Fruit fly (Drosophila melanogaster) whole organism, embryonic: ENCODE measurements around the gene Mpcp2.

Source experiments
- Asciz ChIP-seq: fragments of 200-800 bp; sonication (Bioruptor generic); optimal IDR thresholded peaks from 2 replicates; lab custom pipeline; 2017; ENCODE audit warnings: missing biosample characterization, mild to moderate bottlenecking, missing genetic modification characterization, missing genetic modification reagents
- Atf-2 ChIP-seq: fragments of 200-800 bp; sonication (Bioruptor generic); optimal IDR thresholded peaks from 2 replicates; lab custom pipeline; 2016; ENCODE audit warnings: missing biosample characterization, missing genetic modification characterization
- Atf3 ChIP-seq: fragments of 200-800 bp; sonication (Bioruptor generic); optimal IDR thresholded peaks from 3 replicates; lab custom pipeline; 2016; ENCODE audit warnings: missing biosample characterization, missing genetic modification characterization
- CG10209 ChIP-seq: fragments of 200-800 bp; sonication (Bioruptor generic); optimal IDR thresholded peaks from 3 replicates; lab custom pipeline; 2017; ENCODE audit warnings: missing biosample characterization, mild to moderate bottlenecking, missing genetic modification characterization, missing genetic modification reagents
- CG10321 ChIP-seq: fragments of 200-800 bp; sonication (Bioruptor generic); IDR thresholded peaks from 2 replicates; pipeline ENCODE4 v1.3.6; 2022; ENCODE audit warnings: missing biosample characterization, missing genetic modification characterization
- CG10565 ChIP-seq: fragments of 200-800 bp; sonication (Bioruptor generic); optimal IDR thresholded peaks from 3 replicates; lab custom pipeline; 2016; ENCODE audit warnings: missing biosample characterization, mild to moderate bottlenecking, missing genetic modification characterization
- CG14965 ChIP-seq: fragments of 200-800 bp; sonication (Bioruptor generic); optimal IDR thresholded peaks from 2 replicates; lab custom pipeline; 2016; ENCODE audit warnings: missing biosample characterization, missing genetic modification characterization, borderline replicate concordance
- CG16863 ChIP-seq: fragments of 200-800 bp; sonication (Bioruptor generic); optimal IDR thresholded peaks from 3 replicates; lab custom pipeline; 2016; ENCODE audit warnings: missing biosample characterization, missing genetic modification characterization
- CG17186 ChIP-seq: fragments of 200-800 bp; sonication (Bioruptor generic); optimal IDR thresholded peaks from 3 replicates; lab custom pipeline; 2017; ENCODE audit warnings: missing biosample characterization, missing genetic modification reagents, missing genetic modification characterization
- CG1832 ChIP-seq: fragments of 200-800 bp; sonication (Bioruptor generic); optimal IDR thresholded peaks from 2 replicates; lab custom pipeline; 2017; ENCODE audit warnings: missing biosample characterization, mild to moderate bottlenecking, missing genetic modification characterization, inconsistent platforms
- CG18764 ChIP-seq: fragments of 200-800 bp; sonication (Bioruptor generic); optimal IDR thresholded peaks from 3 replicates; lab custom pipeline; 2016; ENCODE audit warnings: missing biosample characterization, missing genetic modification characterization
- CG2889 ChIP-seq: fragments of 200-800 bp; sonication (Bioruptor generic); IDR thresholded peaks from 3 replicates; pipeline ENCODE4 v1.3.6; 2022; ENCODE audit warnings: missing biosample characterization, missing genetic modification characterization
- CG33557 ChIP-seq: fragments of 200-800 bp; sonication (Bioruptor generic); optimal IDR thresholded peaks from 2 replicates; lab custom pipeline; 2019; ENCODE audit warnings: missing biosample characterization, mild to moderate bottlenecking, missing genetic modification characterization, moderate library complexity
- CG34224 ChIP-seq: fragments of 200-800 bp; sonication (Bioruptor generic); IDR thresholded peaks from 3 replicates; pipeline ENCODE4 v1.3.6; 2022; ENCODE audit warnings: missing biosample characterization, missing genetic modification characterization; ENCODE audit not compliant: partially characterized antibody
- CG4854 ChIP-seq: fragments of 200-800 bp; sonication (Bioruptor generic); optimal IDR thresholded peaks from 2 replicates; lab custom pipeline; 2016; ENCODE audit warnings: missing biosample characterization, missing genetic modification characterization, inconsistent platforms
- CG7963 ChIP-seq: fragments of 200-800 bp; sonication (Bioruptor generic); IDR thresholded peaks from 3 replicates; pipeline ENCODE4 v1.3.6; 2022; ENCODE audit warnings: missing biosample characterization, missing genetic modification characterization; ENCODE audit not compliant: partially characterized antibody
- CG9609 ChIP-seq: fragments of 200-800 bp; sonication (Bioruptor generic); optimal IDR thresholded peaks from 3 replicates; lab custom pipeline; 2016; ENCODE audit warnings: missing biosample characterization, missing genetic modification characterization
- CoRest ChIP-seq: fragments of 200-800 bp; sonication (Bioruptor generic); optimal IDR thresholded peaks from 3 replicates; lab custom pipeline; 2018; ENCODE audit warnings: missing biosample characterization, mild to moderate bottlenecking, missing genetic modification characterization, moderate library complexity
- Deaf1 ChIP-seq: fragments of 200-800 bp; optimal IDR thresholded peaks from 3 replicates; lab custom pipeline; 2019; ENCODE audit warnings: missing biosample characterization, mild to moderate bottlenecking, missing genetic modification characterization, moderate library complexity
- HLHmδ ChIP-seq: fragments of 200-800 bp; sonication (Bioruptor generic); optimal IDR thresholded peaks from 2 replicates; lab custom pipeline; 2018; ENCODE audit warnings: missing biosample characterization, mild to moderate bottlenecking, missing genetic modification characterization, moderate library complexity
- HmgD ChIP-seq: fragments of 200-800 bp; sonication (Bioruptor generic); optimal IDR thresholded peaks from 3 replicates; lab custom pipeline; 2016; ENCODE audit warnings: missing biosample characterization, missing genetic modification characterization
- Hsf ChIP-seq: fragments of 200-800 bp; sonication (Bioruptor generic); optimal IDR thresholded peaks from 3 replicates; lab custom pipeline; 2016; ENCODE audit warnings: missing biosample characterization, missing genetic modification characterization
- Jarid2 ChIP-seq: fragments of 200-800 bp; sonication (Bioruptor generic); optimal IDR thresholded peaks from 3 replicates; lab custom pipeline; 2017; ENCODE audit warnings: mild to moderate bottlenecking, missing biosample characterization, missing genetic modification reagents, missing genetic modification characterization
- Nf-YC ChIP-seq: fragments of 200-800 bp; optimal IDR thresholded peaks from 3 replicates; lab custom pipeline; 2019; ENCODE audit warnings: missing biosample characterization, mild to moderate bottlenecking, missing genetic modification characterization, moderate library complexity
- Opbp ChIP-seq: fragments of 200-800 bp; sonication (Bioruptor generic); IDR thresholded peaks from 3 replicates; pipeline ENCODE4 v1.3.6; 2022; ENCODE audit warnings: missing biosample characterization, missing genetic modification characterization; ENCODE audit not compliant: partially characterized antibody
- PHDP ChIP-seq: fragments of 200-800 bp; sonication (Bioruptor generic); optimal IDR thresholded peaks from 3 replicates; lab custom pipeline; 2018; ENCODE audit warnings: missing biosample characterization, mild to moderate bottlenecking, missing genetic modification characterization, moderate library complexity
- Xbp1 ChIP-seq: fragments of 200-800 bp; sonication (Bioruptor generic); optimal IDR thresholded peaks from 3 replicates; lab custom pipeline; 2016; ENCODE audit warnings: missing biosample characterization, mild to moderate bottlenecking, missing genetic modification characterization
- ash1 ChIP-seq: fragments of 200-800 bp; sonication (Bioruptor generic); optimal IDR thresholded peaks from 2 replicates; lab custom pipeline; 2018; ENCODE audit warnings: missing biosample characterization, mild to moderate bottlenecking, missing genetic modification characterization
- ato ChIP-seq: fragments of 200-800 bp; sonication (Bioruptor generic); IDR thresholded peaks from 2 replicates; pipeline ENCODE4 v1.3.6; 2022; ENCODE audit warnings: missing biosample characterization, missing genetic modification characterization; ENCODE audit not compliant: partially characterized antibody
- bab2 ChIP-seq: fragments of 200-800 bp; sonication (Bioruptor generic); optimal IDR thresholded peaks from 2 replicates; lab custom pipeline; 2016; ENCODE audit warnings: missing biosample characterization, missing genetic modification characterization
- chm ChIP-seq: fragments of 200-800 bp; sonication (Bioruptor generic); IDR thresholded peaks from 2 replicates; pipeline ENCODE4 v1.3.6; 2022; ENCODE audit warnings: missing biosample characterization, missing genetic modification characterization
- crol ChIP-seq: fragments of 200-800 bp; sonication (Bioruptor generic); IDR thresholded peaks from 2 replicates; pipeline ENCODE4 v1.3.6; 2022; ENCODE audit warnings: missing biosample characterization, missing genetic modification characterization
- ems ChIP-seq: fragments of 200-800 bp; sonication (Bioruptor generic); optimal IDR thresholded peaks from 3 replicates; lab custom pipeline; 2016; ENCODE audit warnings: missing biosample characterization, missing genetic modification characterization
- exex ChIP-seq: fragments of 200-800 bp; sonication (Bioruptor generic); optimal IDR thresholded peaks from 4 replicates; lab custom pipeline; 2018; ENCODE audit warnings: missing biosample characterization, mild to moderate bottlenecking, missing genetic modification characterization, moderate library complexity
- gfzf ChIP-seq: fragments of 200-800 bp; sonication (Bioruptor generic); optimal IDR thresholded peaks from 2 replicates; lab custom pipeline; 2016; ENCODE audit warnings: missing biosample characterization, mild to moderate bottlenecking, missing genetic modification characterization, moderate library complexity
- hb ChIP-seq: fragments of 200-800 bp; sonication (Bioruptor generic); IDR thresholded peaks from 3 replicates; pipeline ENCODE4 v1.3.6; 2022; ENCODE audit warnings: missing biosample characterization, missing genetic modification characterization; ENCODE audit not compliant: partially characterized antibody
- kni ChIP-seq: fragments of 200-800 bp; sonication (Bioruptor generic); optimal IDR thresholded peaks from 3 replicates; lab custom pipeline; 2017; ENCODE audit warnings: mild to moderate bottlenecking, missing biosample characterization, missing genetic modification reagents, missing genetic modification characterization
- knrl ChIP-seq: fragments of 200-800 bp; sonication (Bioruptor generic); IDR thresholded peaks from 3 replicates; pipeline ENCODE4 v1.3.6; 2022; ENCODE audit warnings: missing biosample characterization, missing genetic modification characterization; ENCODE audit not compliant: partially characterized antibody
- lbe ChIP-seq: fragments of 200-800 bp; sonication (Bioruptor generic); optimal IDR thresholded peaks from 2 replicates; lab custom pipeline; 2016; ENCODE audit warnings: missing biosample characterization, mild to moderate bottlenecking, missing genetic modification characterization
- mirr ChIP-seq: fragments of 200-800 bp; sonication (Bioruptor generic); optimal IDR thresholded peaks from 3 replicates; lab custom pipeline; 2018; ENCODE audit warnings: missing biosample characterization, mild to moderate bottlenecking, missing genetic modification characterization
- p53 ChIP-seq: fragments of 200-800 bp; sonication (Bioruptor generic); optimal IDR thresholded peaks from 2 replicates; lab custom pipeline; 2016; ENCODE audit warnings: missing biosample characterization, missing genetic modification characterization
- pan ChIP-seq, 4 experiments: fragments of >200 bp in 3 of 4; fragments of 200-800 bp in 1 of 4; sonication (Bioruptor generic) in 1 of 4; optimal IDR thresholded peaks in 3 of 4; IDR thresholded peaks in 1 of 4; 2 replicates each; pipeline versions ENCODE4 v1.3.6 to Lab custom; 2017 to 2022; ENCODE audit warnings: missing biosample characterization in 2 of 4, missing genetic modification characterization in 2 of 4, mixed read lengths in 1 of 4
- phol ChIP-seq: fragments of 200-800 bp; sonication (Bioruptor generic); optimal IDR thresholded peaks from 3 replicates; lab custom pipeline; 2018; ENCODE audit warnings: missing biosample characterization, mild to moderate bottlenecking, missing genetic modification characterization, moderate library complexity
- pita ChIP-seq: fragments of 200-800 bp; sonication (Bioruptor generic); optimal IDR thresholded peaks from 2 replicates; lab custom pipeline; 2017; ENCODE audit warnings: missing biosample characterization, mild to moderate bottlenecking, missing genetic modification characterization
- salm ChIP-seq: fragments of 200-800 bp; sonication (Bioruptor generic); optimal IDR thresholded peaks from 2 replicates; lab custom pipeline; 2018; ENCODE audit warnings: missing biosample characterization, mild to moderate bottlenecking, missing genetic modification characterization
- sd ChIP-seq: fragments of 200-800 bp; sonication (Bioruptor generic); optimal IDR thresholded peaks from 3 replicates; lab custom pipeline; 2018; ENCODE audit warnings: missing biosample characterization, mild to moderate bottlenecking, missing genetic modification characterization, moderate library complexity
- sna ChIP-seq: fragments of 200-800 bp; sonication (Bioruptor generic); IDR thresholded peaks from 2 replicates; pipeline ENCODE4 v1.3.6; 2022; ENCODE audit warnings: missing biosample characterization, missing genetic modification characterization; ENCODE audit not compliant: partially characterized antibody
- ssp ChIP-seq: fragments of 200-800 bp; sonication (Bioruptor generic); IDR thresholded peaks from 2 replicates; pipeline ENCODE4 v1.3.6; 2022; ENCODE audit warnings: missing biosample characterization, missing genetic modification characterization
- zfh2 ChIP-seq: fragments of 200-800 bp; sonication (Bioruptor generic); optimal IDR thresholded peaks from 2 replicates; lab custom pipeline; 2016; ENCODE audit warnings: missing biosample characterization, missing genetic modification characterization

The Mpcp2 gene

DNA sequence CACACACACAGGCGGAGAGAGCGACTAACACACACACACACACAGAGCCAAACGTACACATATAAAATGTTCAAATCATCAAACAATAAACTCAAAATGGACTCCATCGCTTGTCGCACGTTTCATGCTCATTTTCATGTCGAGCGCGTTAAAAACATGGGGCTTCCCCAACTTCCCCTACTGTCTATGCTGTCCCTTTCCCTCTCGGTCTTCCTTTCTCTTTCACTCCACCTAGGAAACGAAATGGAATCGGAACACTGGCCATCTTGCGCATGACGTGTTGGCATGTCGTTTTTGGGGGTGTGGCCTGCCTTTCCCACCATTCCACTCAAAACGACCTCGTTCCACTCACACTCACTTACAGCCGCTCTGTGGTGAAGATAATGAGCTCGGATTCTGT, 41.4 kb downstream of the Mpcp2 start (continued):
- TF ChIP-seq Deaf1 (tag; lab: Kevin White, UChicago) (peak; percentile 39), bab2 (GFP tag; lab: Kevin White, UChicago) (no peak), ato (GFP tag; lab: Robert Waterston, UW) (peak; percentile 35; the same call in 1 of the 2 replicates), pan (optimal IDR thresholded peaks at IDR 0.05; lab: Kevin White, UChicago) (no peak), pan (GFP tag; optimal IDR thresholded peaks at IDR 0.05 in 1 of 2, IDR thresholded peaks at IDR 0.05 in 1 of 2) (no peak), zfh2 (GFP tag; lab: Kevin White, UChicago) (no peak), CoRest (peak; percentile 60), ssp (GFP tag; lab: Robert Waterston, UW) (no peak), knrl (0 out of 3 replicates have a peak, but pooled peaks have one; percentile 24), mirr (GFP tag; lab: Kevin White, UChicago) (peak; percentile 17), CG10565 (GFP tag; lab: Kevin White, UChicago) (no peak), ash1 (GFP tag; lab: Kevin White, UChicago) (no peak), sna (GFP tag; lab: Robert Waterston, UW) (no peak), CG2889 (GFP tag; lab: Robert Waterston, UW) (no peak), Atf3 (GFP tag; lab: Kevin White, UChicago) (no peak), CG7963 (no peak), phol (tag; lab: Kevin White, UChicago) (peak; percentile 77), chm (GFP tag; lab: Robert Waterston, UW) (peak; percentile 56; the same call in 1 of the 2 replicates), CG9609 (GFP tag; lab: Kevin White, UChicago) (no peak), Atf-2 (GFP tag; lab: Kevin White, UChicago) (no peak), CG10209 (GFP tag; lab: Kevin White, UChicago) (no peak), p53 (GFP tag; lab: Kevin White, UChicago) (no peak), lbe (GFP tag; lab: Kevin White, UChicago) (no peak), CG10321 (GFP tag; lab: Robert Waterston, UW) (peak; percentile 89), CG1832 (peak; percentile 92), CG16863 (GFP tag; lab: Kevin White, UChicago) (no peak), CG18764 (GFP tag; lab: Kevin White, UChicago) (no peak), CG34224 (GFP tag; lab: Robert Waterston, UW) (peak; percentile 30; the same call in 1 of the 3 replicates), Jarid2 (peak; percentile 75), crol (GFP tag; lab: Robert Waterston, UW) (peak; percentile 68), hb (GFP tag; lab: Robert Waterston, UW) (no peak), salm (tag; lab: Kevin White, UChicago) (no peak), CG14965 (GFP tag; lab: Kevin White, UChicago) (no peak), pita (no peak), sd (tag; lab: Kevin White, UChicago) (peak; percentile 81), Hsf (GFP tag; lab: Kevin White, UChicago) (no peak), kni (GFP tag; lab: Kevin White, UChicago) (peak; percentile 11), CG17186 (GFP tag; lab: Kevin White, UChicago) (no peak), HLHmδ (no peak), ems (GFP tag; lab: Kevin White, UChicago) (no peak), Opbp (peak; percentile 60; the same call in 1 of the 3 replicates), Xbp1 (no peak), Nf-YC (tag; lab: Kevin White, UChicago) (peak; percentile 96), exex (tag; lab: Kevin White, UChicago) (no peak), Asciz (GFP tag; lab: Kevin White, UChicago) (no peak), HmgD (GFP tag; lab: Kevin White, UChicago) (peak; percentile 8), gfzf (GFP tag; lab: Kevin White, UChicago) (no peak), CG4854 (GFP tag; lab: Kevin White, UChicago) (no peak), PHDP (tag; lab: Kevin White, UChicago) (no peak), CG33557 (GFP tag; lab: Kevin White, UChicago) (peak; percentile 11)
